Fruit fly (Drosophila melanogaster): ENCODE data around the gene Rpn3.
A peak's percentile ranks its signal among the peaks of the same experiment; 100 is the strongest.

Gene Rpn3

dm6 chr2L:19058916-19059315 lies 7.3 kb downstream of the Rpn3 start, which contains the start of gene Phlpp (continued):
- TF ChIP-seq Fer2 (tag; optimal IDR thresholded peaks at IDR 0.05) (no peak), zen2 (GFP tag; IDR thresholded peaks at IDR 0.05; ENCODE audit: partially characterized antibody) (no peak), pan (optimal IDR thresholded peaks at IDR 0.05) (no peak), pan (GFP tag; optimal IDR thresholded peaks at IDR 0.05 in 1 of 2, IDR thresholded peaks at IDR 0.05 in 1 of 2) (peak in 1 of 2 experiments; percentile 58), tgo (GFP tag; IDR thresholded peaks at IDR 0.05) (peak; percentile 68), al (GFP tag; IDR thresholded peaks at IDR 0.05) (no peak), CG31224 (GFP tag; IDR thresholded peaks at IDR 0.05) (no peak), dmrt11E (tag; optimal IDR thresholded peaks at IDR 0.05) (peak; percentile 59), nerfin-2 (GFP tag; IDR thresholded peaks at IDR 0.05; ENCODE audit: partially characterized antibody) (no peak), CG11085 (GFP tag; IDR thresholded peaks at IDR 0.05) (no peak), Mes4 (GFP tag; optimal IDR thresholded peaks at IDR 0.05) (no peak), unpg (GFP tag; optimal IDR thresholded peaks at IDR 0.05) (peak; percentile 31), HLH54F (GFP tag; optimal IDR thresholded peaks at IDR 0.05) (no peak), CG11696 (GFP tag; IDR thresholded peaks at IDR 0.05) (no peak), ftz-f1 (GFP tag; optimal IDR thresholded peaks at IDR 0.05) (no peak), Nf-YA (GFP tag; IDR thresholded peaks at IDR 0.05) (peak; percentile 47; the same call in 1 of the 2 replicates), ac (GFP tag; optimal IDR thresholded peaks at IDR 0.05) (no peak), esg (GFP tag; conservative IDR thresholded peaks at IDR 0.05) (peak; percentile 45), hb (GFP tag; IDR thresholded peaks at IDR 0.05; ENCODE audit: partially characterized antibody) (no peak), HLHmδ (GFP tag; optimal IDR thresholded peaks at IDR 0.05) (no peak), gcm2 (GFP tag; optimal IDR thresholded peaks at IDR 0.05) (no peak), NC2α (GFP tag; optimal IDR thresholded peaks at IDR 0.05) (peak; percentile 24), CG6791 (GFP tag; IDR thresholded peaks at IDR 0.05; ENCODE audit: partially characterized antibody) (no peak), en (GFP tag; optimal IDR thresholded peaks at IDR 0.05) (peak; percentile 28), prd (optimal IDR thresholded peaks at IDR 0.05) (no peak), prd (GFP tag; IDR thresholded peaks at IDR 0.05) (peak; percentile 82), ewg (GFP tag; optimal IDR thresholded peaks at IDR 0.05) (no peak), CG30020 (tag; optimal IDR thresholded peaks at IDR 0.05) (no peak), CG8281 (tag; optimal IDR thresholded peaks at IDR 0.05) (no peak), Sox102F (GFP tag; optimal IDR thresholded peaks at IDR 0.05) (no peak), CG4404 (GFP tag; IDR thresholded peaks at IDR 0.05) (no peak; the same call in 1 of the 2 replicates), pb (GFP tag; optimal IDR thresholded peaks at IDR 0.05) (no peak), CG34224 (GFP tag; IDR thresholded peaks at IDR 0.05; ENCODE audit: partially characterized antibody) (no peak), br (optimal IDR thresholded peaks at IDR 0.05) (no peak), CG31388 (GFP tag; optimal IDR thresholded peaks at IDR 0.05) (no peak), jing (GFP tag; optimal IDR thresholded peaks at IDR 0.05) (no peak), Atf6 (GFP tag; IDR thresholded peaks at IDR 0.05) (no peak), CG10274 (GFP tag; optimal IDR thresholded peaks at IDR 0.05) (no peak), CG6683 (GFP tag; optimal IDR thresholded peaks at IDR 0.05) (no peak), CG9609 (GFP tag; optimal IDR thresholded peaks at IDR 0.05) (no peak), CG30403 (GFP tag; optimal IDR thresholded peaks at IDR 0.05) (peak; percentile 57), gro (GFP tag; optimal IDR thresholded peaks at IDR 0.05) (no peak), grn (GFP tag; optimal IDR thresholded peaks at IDR 0.05) (no peak), Nf-YC (tag; optimal IDR thresholded peaks at IDR 0.05) (no peak), H15 (GFP tag; IDR thresholded peaks at IDR 0.05) (peak; percentile 40; the same call in 1 of the 3 replicates), gce (GFP tag; IDR thresholded peaks at IDR 0.05) (peak; percentile 73; the same call in 2 of the 3 replicates), dimm (GFP tag; IDR thresholded peaks at IDR 0.05) (no peak; the same call in 1 of the 2 replicates), Med (GFP tag) (peak; percentile 60), CG12659 (GFP tag; optimal IDR thresholded peaks at IDR 0.05) (no peak), klu (GFP tag; IDR thresholded peaks at IDR 0.05) (no peak), CG6689 (GFP tag; IDR thresholded peaks at IDR 0.05) (peak; percentile 72), CG17912 (GFP tag; optimal IDR thresholded peaks at IDR 0.05) (no peak), CG7786 (GFP tag; optimal IDR thresholded peaks at IDR 0.05) (no peak)
